Fruit fly (Drosophila melanogaster): ENCODE data around the gene CG8173.

DNA sequence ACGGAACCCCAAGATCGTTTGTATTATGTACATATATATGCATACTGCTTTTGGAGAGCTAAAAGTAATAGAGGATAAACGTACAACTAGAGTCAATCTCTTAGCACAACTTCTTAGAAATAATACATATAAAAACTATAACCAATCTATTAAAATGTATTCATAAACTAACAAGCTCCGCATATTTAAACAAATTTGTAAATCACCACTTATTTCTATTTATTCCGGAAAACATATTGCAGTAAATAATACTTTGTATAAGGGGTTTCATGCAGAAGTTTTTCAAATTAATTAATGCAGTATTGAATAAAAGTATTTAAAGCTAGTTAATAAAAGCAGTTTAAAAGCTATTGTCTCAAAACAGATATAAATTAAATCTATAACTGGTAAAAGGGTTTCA, 3.0 kb upstream of the CG8173 start:
- TF ChIP-seq EcR (GFP tag; optimal IDR thresholded peaks at IDR 0.05) = no peak
- TF ChIP-seq CG9948 (tag; optimal IDR thresholded peaks at IDR 0.05) = peak; percentile 11
- TF ChIP-seq CG14655 (GFP tag; optimal IDR thresholded peaks at IDR 0.05) = no peak
- TF ChIP-seq CG12605 (GFP tag; IDR thresholded peaks at IDR 0.05) = no peak
- no peak for TF ChIP-seq rn (GFP tag; IDR thresholded peaks at IDR 0.05)
- TF ChIP-seq Ets98B (GFP tag; IDR thresholded peaks at IDR 0.05) = no peak

Measured in whole organism, pupa.